Worm (Caenorhabditis elegans) whole organism, L3 larva: ENCODE data around the gene moc-5.

Experiments
- R02D3.7 ChIP-seq: fragments of 150-350 bp; optimal IDR thresholded peaks from 2 replicates; lab custom pipeline; 2014; ENCODE audit warnings: missing biosample characterization, missing genetic modification characterization
- elt-3 ChIP-seq, 3 experiments: fragments of 150-350 bp in 1 of 3; sonication (generic microtip) in 2 of 3; optimal IDR thresholded peaks; 2 replicates in 2 of 3; 4 replicates in 1 of 3; lab custom pipeline; 2014 to 2017; ENCODE audit warnings: missing biosample characterization in 3 of 3, missing genetic modification characterization in 3 of 3
- fos-1 ChIP-seq: fragments of 150-350 bp; optimal IDR thresholded peaks from 2 replicates; lab custom pipeline; 2014; ENCODE audit warnings: missing biosample characterization, missing genetic modification characterization
- nhr-12 ChIP-seq: fragments of 150-350 bp; optimal IDR thresholded peaks from 2 replicates; lab custom pipeline; 2014; ENCODE audit warnings: missing biosample characterization, missing genetic modification characterization
- nhr-76 ChIP-seq: fragments of 150-350 bp; sonication (generic microtip); optimal IDR thresholded peaks from 5 replicates; lab custom pipeline; 2014; ENCODE audit warnings: missing biosample characterization, missing genetic modification characterization
- sea-2 ChIP-seq: fragments of 150-350 bp; sonication (generic microtip); optimal IDR thresholded peaks from 4 replicates; lab custom pipeline; 2014; ENCODE audit warnings: missing biosample characterization, missing genetic modification reagents, missing genetic modification characterization
- unc-39 ChIP-seq: sonication (generic microtip); optimal IDR thresholded peaks from 4 replicates; lab custom pipeline; 2017; ENCODE audit warnings: missing biosample characterization, missing genetic modification characterization
- unc-62 ChIP-seq: fragments of 150-350 bp; sonication (generic microtip); optimal IDR thresholded peaks from 4 replicates; lab custom pipeline; 2014; ENCODE audit warnings: missing biosample characterization, missing genetic modification reagents, missing genetic modification characterization
- ztf-11 ChIP-seq: fragments of 150-350 bp; optimal IDR thresholded peaks from 2 replicates; lab custom pipeline; 2014; ENCODE audit warnings: missing biosample characterization, missing genetic modification characterization

ce11 chrX:9543352-9543751, 22.4 kb downstream of the moc-5 start, which contains the start of gene F49E2.5:
- TF ChIP-seq fos-1 (no peak), R02D3.7 (no peak), nhr-12 (tag; lab: Kevin White, UChicago) (no peak), unc-39 (no peak), nhr-76 (no peak), ztf-11 (tag; lab: Kevin White, UChicago) (no peak), unc-62 (GFP tag; lab: Kevin White, UChicago) (no peak), elt-3 (tag; optimal IDR thresholded peaks at IDR 0.05; lab: Kevin White, UChicago) (no peak), sea-2 (GFP tag; lab: Kevin White, UChicago) (no peak)
